Worm (Caenorhabditis elegans): ENCODE measurements around the gene irld-57.

DNA sequence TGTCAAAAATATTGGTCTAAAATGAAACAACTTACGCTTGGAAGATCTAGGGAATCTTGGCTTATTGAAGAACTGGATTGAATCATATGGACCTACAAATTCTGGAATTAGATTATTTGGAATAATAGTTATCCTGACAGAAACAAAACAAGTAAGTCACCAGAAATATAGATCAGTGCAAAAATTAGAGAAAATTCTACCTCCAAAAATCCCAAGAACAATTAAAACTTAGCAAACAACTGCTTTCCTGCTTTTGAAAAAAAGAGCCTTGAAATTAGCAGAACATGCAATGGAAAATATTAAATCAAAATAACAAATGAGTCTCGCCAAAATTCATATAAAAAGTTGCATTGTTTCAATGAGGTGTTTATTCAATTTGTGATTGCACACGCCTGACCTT is 46.6 kb upstream of the irld-57 start, which contains the start of gene nhr-60:
- no peak for TF ChIP-seq lin-13 (tag; optimal IDR thresholded peaks at IDR 0.05)
- TF ChIP-seq snpc-4 (tag; optimal IDR thresholded peaks at IDR 0.05) = no peak
